Worm (Caenorhabditis elegans): ENCODE data around the gene C25D7.16.
A peak's percentile ranks its signal among the peaks of the same experiment; 100 is the strongest.

C25D7.16 gene

DNA sequence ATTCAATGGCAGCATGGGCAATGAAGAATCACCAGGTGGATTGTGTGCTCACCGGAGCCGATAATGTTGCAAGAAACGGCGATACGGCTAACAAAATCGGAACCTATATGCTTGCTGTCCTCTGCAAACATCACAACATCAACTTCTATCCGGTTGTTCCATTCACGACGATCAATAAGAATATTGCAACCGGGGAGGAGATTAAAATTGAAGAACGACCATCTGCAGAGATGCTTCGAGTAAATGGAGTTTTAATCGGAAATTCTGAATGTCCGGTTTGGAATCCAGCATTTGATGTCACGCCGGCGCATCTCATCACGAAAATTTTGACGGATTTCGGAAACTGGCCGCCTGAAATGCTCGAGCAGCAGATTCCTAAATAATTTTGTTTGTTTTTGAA is 27.7 kb downstream of the C25D7.16 start (continued):
- TF ChIP-seq snpc-4 (GFP tag; optimal IDR thresholded peaks at IDR 0.05) (no peak), snpc-4 (tag; optimal IDR thresholded peaks at IDR 0.05) (peak in 1 of 4 experiments; percentile 28), zfh-2 (GFP tag; conservative IDR thresholded peaks at IDR 0.05) (no peak), hsf-1 (GFP tag; IDR thresholded peaks at IDR 0.05) (peak; percentile 75), rec-8 (tag; optimal IDR thresholded peaks at IDR 0.05) (no peak), egrh-3 (GFP tag; IDR thresholded peaks at IDR 0.05) (no peak), ceh-91 (GFP tag; IDR thresholded peaks at IDR 0.05) (no peak), atf-7 (tag; optimal IDR thresholded peaks at IDR 0.05) (peak; percentile 18), D2030.7 (GFP tag; IDR thresholded peaks at IDR 0.05) (peak; percentile 45), mel-28 (tag; optimal IDR thresholded peaks at IDR 0.05; ENCODE audit: borderline replicate concordance) (no peak), xnd-1 (tag; optimal IDR thresholded peaks at IDR 0.05) (no peak), efl-1 (GFP tag; optimal IDR thresholded peaks at IDR 0.05) (no peak), repo-1 (tag; optimal IDR thresholded peaks at IDR 0.05) (peak; percentile 71), Y53G8AR.9 (GFP tag; conservative IDR thresholded peaks at IDR 0.05) (peak; percentile 55), sdz-38 (tag; optimal IDR thresholded peaks at IDR 0.05) (no peak), mxl-1 (tag; optimal IDR thresholded peaks at IDR 0.05) (no peak), ztf-26 (tag; optimal IDR thresholded peaks at IDR 0.05) (peak; percentile 9), F37B4.10 (GFP tag; IDR thresholded peaks at IDR 0.05) (no peak), B0336.3 (GFP tag; IDR thresholded peaks at IDR 0.05) (peak; percentile 82), somi-1 (GFP tag; optimal IDR thresholded peaks at IDR 0.05) (no peak), lsl-1 (GFP tag; optimal IDR thresholded peaks at IDR 0.05) (peak; percentile 30), aptf-2 (GFP tag; conservative IDR thresholded peaks at IDR 0.05) (no peak), lin-26 (GFP tag; IDR thresholded peaks at IDR 0.05) (no peak), C06A6.2 (GFP tag; conservative IDR thresholded peaks at IDR 0.05) (no peak), T26A5.8 (tag; optimal IDR thresholded peaks at IDR 0.05) (no peak), attf-5 (GFP tag; optimal IDR thresholded peaks at IDR 0.05) (peak; percentile 14), sptf-2 (GFP tag; optimal IDR thresholded peaks at IDR 0.05) (no peak), ZK185.1 (tag; optimal IDR thresholded peaks at IDR 0.05; ENCODE audit: poor library complexity, severe bottlenecking) (peak; percentile 30), ztf-3 (GFP tag; optimal IDR thresholded peaks at IDR 0.05) (no peak), nhr-27 (tag; optimal IDR thresholded peaks at IDR 0.05) (no peak), dpff-1 (tag; optimal IDR thresholded peaks at IDR 0.05) (no peak), snpc-1.3 (tag; optimal IDR thresholded peaks at IDR 0.05; ENCODE audit: insufficient read depth) (no peak), unc-62 (GFP tag; optimal IDR thresholded peaks at IDR 0.05) (no peak), Y53F4B.3 (GFP tag; IDR thresholded peaks at IDR 0.05) (no peak), pha-4 (tag; optimal IDR thresholded peaks at IDR 0.05) (no peak), snpc-1.1 (tag; optimal IDR thresholded peaks at IDR 0.05; ENCODE audit: insufficient read depth) (no peak), T07F8.4 (tag; optimal IDR thresholded peaks at IDR 0.05) (peak; percentile 34), lag-1 (GFP tag; IDR thresholded peaks at IDR 0.05) (no peak), nfya-1 (tag; optimal IDR thresholded peaks at IDR 0.05; ENCODE audit: borderline replicate concordance, insufficient read depth) (no peak), F10E7.11 (tag; optimal IDR thresholded peaks at IDR 0.05) (peak; percentile 22), die-1 (tag; optimal IDR thresholded peaks at IDR 0.05) (peak; percentile 5)

Data from whole organism, young adult.